Worm (Caenorhabditis elegans) whole organism, mixed stage, embryonic: ENCODE results near the gene aat-4.
"Not testable (repeated sequence)": the region's sequence is repeated elsewhere in the genome, so short reads cannot be mapped to it uniquely, and the experiment has no call there.

Experiments
- M03D4.4 ChIP-seq: sonication (generic microtip); optimal IDR thresholded peaks from 2 replicates; lab custom pipeline; 2017; ENCODE audit warnings: mild to moderate bottlenecking, missing genetic modification characterization, missing compliant biosample characterization
- blmp-1 ChIP-seq: fragments of 150-350 bp; optimal IDR thresholded peaks from 2 replicates; lab custom pipeline; 2014; ENCODE audit warnings: missing biosample characterization, missing genetic modification characterization
- ceh-39 ChIP-seq: fragments of 150-350 bp; optimal IDR thresholded peaks from 2 replicates; lab custom pipeline; 2014; ENCODE audit warnings: missing biosample characterization, missing genetic modification characterization
- ceh-43 ChIP-seq: fragments of 200-800 bp; sonication (Bioruptor generic); optimal IDR thresholded peaks from 2 replicates; lab custom pipeline; 2018; ENCODE audit warnings: mild to moderate bottlenecking, missing genetic modification characterization, moderate library complexity, missing compliant biosample characterization
- ceh-83 ChIP-seq: fragments of 200-800 bp; sonication (Bioruptor generic); optimal IDR thresholded peaks from 2 replicates; lab custom pipeline; 2018; ENCODE audit warnings: mild to moderate bottlenecking, missing genetic modification characterization, missing compliant biosample characterization
- ces-1 ChIP-seq: fragments of 150-350 bp; optimal IDR thresholded peaks from 2 replicates; lab custom pipeline; 2014; ENCODE audit warnings: missing biosample characterization, missing genetic modification reagents, missing genetic modification characterization
- cnd-1 ChIP-seq: fragments of 200-800 bp; sonication (Bioruptor generic); optimal IDR thresholded peaks from 2 replicates; lab custom pipeline; 2018; ENCODE audit warnings: mild to moderate bottlenecking, missing genetic modification characterization, missing compliant biosample characterization
- drap-1 ChIP-seq: fragments of 200-800 bp; sonication (Bioruptor generic); optimal IDR thresholded peaks from 3 replicates; lab custom pipeline; 2018; ENCODE audit warnings: mild to moderate bottlenecking, missing genetic modification characterization, missing compliant biosample characterization
- elt-1 ChIP-seq: sonication (generic microtip); optimal IDR thresholded peaks from 2 replicates; lab custom pipeline; 2017; ENCODE audit warnings: missing genetic modification characterization, mild to moderate bottlenecking, missing compliant biosample characterization, antibody characterized with exemption, moderate library complexity, borderline replicate concordance; ENCODE audit not compliant: insufficient read depth
- elt-3 ChIP-seq: fragments of 150-350 bp; optimal IDR thresholded peaks from 2 replicates; lab custom pipeline; 2014; ENCODE audit warnings: missing biosample characterization, missing genetic modification characterization
- flh-1 ChIP-seq: fragments of 200-800 bp; sonication (Bioruptor generic); optimal IDR thresholded peaks from 2 replicates; lab custom pipeline; 2018; ENCODE audit warnings: mild to moderate bottlenecking, missing genetic modification characterization, moderate library complexity, missing compliant biosample characterization
- lin-13 ChIP-seq: fragments of 150-350 bp; optimal IDR thresholded peaks from 2 replicates; lab custom pipeline; 2014; ENCODE audit warnings: missing biosample characterization, missing genetic modification characterization
- lsy-2 ChIP-seq: fragments of 150-350 bp; optimal IDR thresholded peaks from 2 replicates; lab custom pipeline; 2014; ENCODE audit warnings: missing biosample characterization, missing genetic modification characterization
- mab-5 ChIP-seq: fragments of 150-350 bp; optimal IDR thresholded peaks from 2 replicates; lab custom pipeline; 2014; ENCODE audit warnings: missing biosample characterization, missing genetic modification characterization
- mep-1 ChIP-seq: fragments of 150-350 bp; optimal IDR thresholded peaks from 2 replicates; lab custom pipeline; 2017; ENCODE audit warnings: missing biosample characterization, missing genetic modification reagents, missing genetic modification characterization, inconsistent platforms
- mls-2 ChIP-seq: sonication (generic microtip); optimal IDR thresholded peaks from 2 replicates; lab custom pipeline; 2016; ENCODE audit warnings: mild to moderate bottlenecking, missing genetic modification characterization, moderate library complexity, missing compliant biosample characterization
- nhr-2 ChIP-seq: fragments of 150-350 bp; optimal IDR thresholded peaks from 2 replicates; lab custom pipeline; 2014; ENCODE audit warnings: missing biosample characterization, missing genetic modification characterization
- nhr-28 ChIP-seq: fragments of 150-350 bp; optimal IDR thresholded peaks from 2 replicates; lab custom pipeline; 2014; ENCODE audit warnings: missing biosample characterization, missing genetic modification characterization
- nhr-76 ChIP-seq: sonication (generic microtip); optimal IDR thresholded peaks from 2 replicates; lab custom pipeline; 2017; ENCODE audit warnings: missing biosample characterization, missing genetic modification characterization
- pha-4 ChIP-seq: fragments of 150-350 bp; optimal IDR thresholded peaks from 2 replicates; lab custom pipeline; 2018; ENCODE audit warnings: missing biosample characterization, missing genetic modification reagents, missing genetic modification characterization
- sem-2 ChIP-seq: fragments of 200-800 bp; sonication (Bioruptor generic); optimal IDR thresholded peaks from 2 replicates; lab custom pipeline; 2018; ENCODE audit warnings: mild to moderate bottlenecking, missing genetic modification characterization, missing compliant biosample characterization
- snpc-4 ChIP-seq: fragments of 150-350 bp; optimal IDR thresholded peaks from 2 replicates; lab custom pipeline; 2014; ENCODE audit warnings: missing biosample characterization, missing genetic modification characterization
- sptf-1 ChIP-seq: sonication (generic microtip); optimal IDR thresholded peaks from 2 replicates; lab custom pipeline; 2017; ENCODE audit warnings: mild to moderate bottlenecking, missing genetic modification characterization, moderate library complexity, missing compliant biosample characterization
- tbx-8 ChIP-seq: fragments of 200-800 bp; sonication (Bioruptor generic); optimal IDR thresholded peaks from 2 replicates; lab custom pipeline; 2018; ENCODE audit warnings: mild to moderate bottlenecking, missing genetic modification characterization, moderate library complexity, missing compliant biosample characterization
- unc-39 ChIP-seq: fragments of 150-350 bp; optimal IDR thresholded peaks from 2 replicates; lab custom pipeline; 2014; ENCODE audit warnings: missing biosample characterization, missing genetic modification characterization
- unc-62 ChIP-seq: fragments of 150-350 bp; optimal IDR thresholded peaks from 2 replicates; lab custom pipeline; 2014; ENCODE audit warnings: missing biosample characterization, missing genetic modification reagents, missing genetic modification characterization
- zip-8 ChIP-seq: fragments of 150-350 bp; optimal IDR thresholded peaks from 2 replicates; lab custom pipeline; 2014; ENCODE audit warnings: missing biosample characterization, missing genetic modification characterization

aat-4 gene

DNA sequence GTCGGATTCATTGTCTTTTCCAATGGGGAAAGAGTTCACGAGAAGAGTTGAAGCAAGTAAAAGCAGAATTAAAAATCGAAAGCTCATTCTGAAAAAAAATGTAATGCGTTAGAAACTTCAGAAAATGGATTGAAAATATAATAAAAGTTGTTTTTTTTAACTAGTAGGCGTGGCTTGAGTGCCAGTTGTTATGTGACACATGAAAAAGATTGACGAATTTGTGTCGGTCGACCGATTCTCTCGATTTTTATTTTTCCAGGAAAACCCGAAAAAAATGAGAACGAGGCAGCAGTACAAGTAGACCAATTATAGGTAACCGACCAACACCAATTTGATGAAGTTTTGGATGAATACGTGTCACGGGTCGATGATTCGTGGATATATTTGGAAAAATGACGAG lies 15.8 kb downstream of the aat-4 start, which contains the start of gene nlp-16:
nlp-16 (minus strand) TSS at position 101 of the 400 bp plus-strand sequence.
- TF ChIP-seq tbx-8 (GFP tag; lab: Kevin White, UChicago) (no peak), zip-8 (tag; lab: Kevin White, UChicago) (no peak), nhr-2 (tag; lab: Kevin White, UChicago) (no peak), sptf-1 (no peak), ces-1 (GFP tag; lab: Kevin White, UChicago) (no peak), M03D4.4 (tag; lab: Kevin White, UChicago) (no peak), elt-1 (no peak), ceh-43 (no peak), lsy-2 (tag; lab: Kevin White, UChicago) (no peak), ceh-83 (GFP tag; lab: Kevin White, UChicago) (no peak), ceh-39 (tag; lab: Kevin White, UChicago) (no peak), lin-13 (tag; lab: Kevin White, UChicago) (no peak), blmp-1 (tag; lab: Kevin White, UChicago) (no peak), unc-39 (tag; lab: Kevin White, UChicago) (no peak), snpc-4 (tag; lab: Kevin White, UChicago) (no peak), sem-2 (no peak), nhr-76 (tag; lab: Kevin White, UChicago) (no peak)
- TF ChIP-seq, all 35 proteins: peak for 0

DNA sequence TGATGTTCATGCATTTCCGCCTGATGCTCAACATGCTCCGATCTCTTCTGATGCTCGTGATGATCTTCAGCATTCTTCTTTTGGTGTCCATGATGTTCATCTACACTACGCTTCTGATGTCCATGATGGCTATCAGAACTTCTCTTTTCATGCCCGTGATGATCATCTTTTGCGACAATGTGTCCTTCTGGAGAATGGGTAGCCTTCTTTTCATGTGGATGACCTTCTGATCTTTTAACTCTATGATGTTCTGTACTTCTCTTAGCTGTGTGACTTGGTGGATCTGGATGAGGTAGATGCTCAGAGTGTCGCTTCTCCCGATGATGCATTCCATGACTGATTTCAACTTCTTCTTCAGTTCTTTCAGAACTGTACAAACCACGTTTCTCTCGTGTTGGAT lies 16.6 kb downstream of the aat-4 start:
- TF ChIP-seq drap-1 (GFP tag; lab: Kevin White, UChicago): no peak
- no peak for TF ChIP-seq ceh-43
- no peak for TF ChIP-seq nhr-28 (tag; lab: Kevin White, UChicago)
- no peak for TF ChIP-seq tbx-8 (GFP tag; lab: Kevin White, UChicago)
- TF ChIP-seq flh-1 (GFP tag; lab: Kevin White, UChicago): no peak
- TF ChIP-seq ceh-39 (tag; lab: Kevin White, UChicago): no peak
- TF ChIP-seq lsy-2 (tag; lab: Kevin White, UChicago): no peak
- no peak for TF ChIP-seq zip-8 (tag; lab: Kevin White, UChicago)

DNA sequence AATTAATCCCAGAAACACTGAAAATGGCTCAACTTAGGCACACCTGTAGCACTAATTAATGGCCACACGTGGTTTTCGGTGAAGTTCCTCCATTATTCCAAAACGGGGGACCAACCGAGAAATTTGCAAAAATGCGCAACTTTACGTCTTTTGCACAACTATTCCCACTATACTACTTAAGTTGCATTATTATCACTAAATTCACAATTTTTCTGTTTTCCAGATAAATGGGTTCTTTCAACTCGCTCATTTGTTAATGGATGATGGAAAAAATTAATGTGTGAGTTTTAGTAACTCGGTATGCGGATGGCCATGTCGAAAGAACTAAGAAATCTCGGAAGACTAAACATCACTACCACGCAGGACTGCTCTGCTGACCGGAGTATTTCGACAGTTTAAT lies 20.9 kb downstream of the aat-4 start, which contains the start of gene T13A10.64:
T13A10.64 (plus strand) TSS at position 301 of the 400 bp plus-strand sequence.
- TF ChIP-seq mep-1 (no peak), snpc-4 (tag; lab: Kevin White, UChicago) (no peak), sem-2 (no peak), ces-1 (GFP tag; lab: Kevin White, UChicago) (no peak), cnd-1 (tag; lab: Kevin White, UChicago) (no peak), tbx-8 (GFP tag; lab: Kevin White, UChicago) (no peak), unc-39 (tag; lab: Kevin White, UChicago) (no peak), blmp-1 (tag; lab: Kevin White, UChicago) (no peak), elt-1 (no peak), elt-3 (tag; lab: Kevin White, UChicago) (no peak), lsy-2 (tag; lab: Kevin White, UChicago) (no peak), mls-2 (no peak), pha-4 (tag; lab: Kevin White, UChicago) (no peak), mab-5 (tag; lab: Kevin White, UChicago) (no peak), unc-62 (GFP tag; lab: Kevin White, UChicago) (no peak)

DNA sequence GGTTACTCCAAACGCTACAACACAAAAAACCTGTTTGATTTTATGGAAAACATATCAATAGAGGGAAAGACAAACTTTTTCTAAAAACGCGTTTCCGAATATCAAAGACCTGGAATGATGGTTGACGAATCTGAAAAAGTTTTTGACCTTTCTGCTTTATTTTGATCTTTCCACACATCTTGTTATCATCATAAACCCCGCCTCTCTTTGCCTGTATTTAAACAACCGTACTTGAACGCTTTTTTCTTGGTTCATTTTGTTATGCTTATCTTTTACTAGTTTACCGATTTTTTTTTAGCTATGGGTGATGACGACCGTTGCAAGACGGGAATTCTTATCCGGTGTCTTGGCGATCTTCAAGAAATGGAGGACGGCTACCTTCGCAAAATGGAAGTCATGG lies 22.5 kb downstream of the aat-4 start, which contains the start of gene T13A10.2:
T13A10.2 (plus strand) TSS at position 301 of the 400 bp plus-strand sequence.
- TF ChIP-seq nhr-28 (tag; lab: Kevin White, UChicago); flh-1 (GFP tag; lab: Kevin White, UChicago); M03D4.4 (tag; lab: Kevin White, UChicago): not testable (repeated sequence)

DNA sequence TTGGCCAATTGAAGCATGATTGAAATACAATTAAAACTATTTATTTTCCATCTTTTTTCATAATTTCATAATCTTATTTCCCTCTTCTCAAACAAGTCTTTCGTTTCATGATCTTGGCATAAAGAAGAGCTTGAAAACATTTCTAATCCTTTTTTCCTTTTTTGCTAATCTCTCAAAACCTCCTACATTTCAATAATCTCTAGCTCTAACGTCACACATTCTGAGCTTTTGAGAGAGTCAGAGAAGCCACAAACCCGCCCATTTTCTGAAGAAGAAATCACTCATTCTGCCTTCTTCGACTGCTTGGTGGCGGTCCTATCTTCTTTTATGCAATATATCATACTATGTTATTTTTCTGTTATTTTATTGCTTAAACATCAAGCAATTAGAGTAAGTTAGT lies 25.9 kb downstream of the aat-4 start, which contains the start of gene F58F9.1:
F58F9.1 (plus strand) TSS at position 251 of the 400 bp plus-strand sequence.
- TF ChIP-seq unc-39 (tag; lab: Kevin White, UChicago) (no peak), ces-1 (GFP tag; lab: Kevin White, UChicago) (peak; percentile 24), flh-1 (GFP tag; lab: Kevin White, UChicago) (no peak)
- TF ChIP-seq, all 35 proteins: peak for 1

DNA sequence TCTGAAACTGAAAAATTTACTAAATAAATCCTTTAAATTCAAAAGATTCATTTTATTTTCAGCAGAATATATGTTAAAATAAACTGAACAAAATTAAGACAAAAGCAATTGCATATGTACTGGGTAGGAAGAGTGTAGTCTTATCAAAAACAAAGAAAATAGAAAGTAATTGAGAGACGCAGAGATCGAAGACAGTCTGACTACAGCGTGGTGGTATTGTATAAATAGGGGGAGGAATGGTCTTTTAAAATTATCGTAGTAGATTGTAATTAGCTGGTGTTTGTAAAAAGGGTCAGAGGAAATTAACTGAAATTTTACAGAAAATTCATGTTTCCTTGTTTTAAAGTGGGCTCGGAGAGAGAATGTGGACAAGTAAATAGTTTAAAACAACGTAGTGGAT lies 27.0 kb downstream of the aat-4 start, which contains the start of gene acox-3:
acox-3 (minus strand) TSS at position 7 of the 400 bp plus-strand sequence.
- no peak for TF ChIP-seq tbx-8 (GFP tag; lab: Kevin White, UChicago)
- TF ChIP-seq, all 35 proteins: peak for 0
